Worm (Caenorhabditis elegans): ENCODE measurements around the gene hil-7.

ce11 chrIV:6623390-6623789 is 22.7 kb upstream of the hil-7 start, which contains the start of gene C01B10.44:
- TF ChIP-seq pha-4 (tag; optimal IDR thresholded peaks at IDR 0.05) (no peak), unc-62 (GFP tag; optimal IDR thresholded peaks at IDR 0.05) (no peak), ztf-4 (tag; optimal IDR thresholded peaks at IDR 0.05) (no peak), nhr-237 (tag; optimal IDR thresholded peaks at IDR 0.05) (no peak), fkh-10 (GFP tag; optimal IDR thresholded peaks at IDR 0.05) (no peak)

Data from whole organism, L3 larva.